Fruit fly (Drosophila melanogaster) whole organism, embryonic: Measurements from ENCODE around the gene CG15439.

Source experiments
- Adf1 ChIP-seq: fragments of 200-800 bp; sonication (Bioruptor generic); IDR thresholded peaks from 2 replicates; pipeline ENCODE4 v1.3.6; 2022; ENCODE audit warnings: missing biosample characterization, missing genetic modification characterization
- Asciz ChIP-seq: fragments of 200-800 bp; sonication (Bioruptor generic); optimal IDR thresholded peaks from 2 replicates; lab custom pipeline; 2017; ENCODE audit warnings: missing biosample characterization, mild to moderate bottlenecking, missing genetic modification characterization, missing genetic modification reagents
- Atf6 ChIP-seq: fragments of 200-800 bp; sonication (Bioruptor generic); IDR thresholded peaks from 2 replicates; pipeline ENCODE4 v1.3.6; 2022; ENCODE audit warnings: missing biosample characterization, missing genetic modification characterization
- BtbVII ChIP-seq: fragments of 200-800 bp; sonication (Bioruptor generic); optimal IDR thresholded peaks from 3 replicates; lab custom pipeline; 2017; ENCODE audit warnings: missing biosample characterization, mild to moderate bottlenecking, missing genetic modification characterization
- CG10979 ChIP-seq: fragments of 200-800 bp; sonication (Bioruptor generic); optimal IDR thresholded peaks from 2 replicates; lab custom pipeline; 2018; ENCODE audit warnings: missing biosample characterization, mild to moderate bottlenecking, missing genetic modification characterization, moderate library complexity
- CG11723 ChIP-seq: fragments of 200-800 bp; sonication (Bioruptor generic); optimal IDR thresholded peaks from 2 replicates; lab custom pipeline; 2017; ENCODE audit warnings: missing biosample characterization, mild to moderate bottlenecking, missing genetic modification characterization
- CG12236 ChIP-seq: fragments of 200-800 bp; sonication (Bioruptor generic); optimal IDR thresholded peaks from 2 replicates; lab custom pipeline; 2016; ENCODE audit warnings: missing biosample characterization, missing genetic modification characterization
- CG1233 ChIP-seq: fragments of 200-800 bp; sonication (Bioruptor generic); optimal IDR thresholded peaks from 4 replicates; lab custom pipeline; 2018; ENCODE audit warnings: missing biosample characterization, mild to moderate bottlenecking, missing genetic modification characterization
- CG12942 ChIP-seq: fragments of 200-800 bp; sonication (Bioruptor generic); optimal IDR thresholded peaks from 3 replicates; lab custom pipeline; 2016; ENCODE audit warnings: missing biosample characterization, missing genetic modification characterization
- CG13894 ChIP-seq: fragments of 200-800 bp; sonication (Bioruptor generic); optimal IDR thresholded peaks from 3 replicates; lab custom pipeline; 2018; ENCODE audit warnings: missing biosample characterization, mild to moderate bottlenecking, missing genetic modification characterization, moderate library complexity
- CG14014 ChIP-seq: fragments of 200-800 bp; sonication (Bioruptor generic); IDR thresholded peaks from 2 replicates; pipeline ENCODE4 v1.3.6; 2022; ENCODE audit warnings: missing biosample characterization, missing genetic modification characterization
- CG14667 ChIP-seq: fragments of 200-800 bp; sonication (Bioruptor generic); IDR thresholded peaks from 2 replicates; pipeline ENCODE4 v1.3.6; 2022; ENCODE audit warnings: missing biosample characterization, missing genetic modification characterization
- CG16779 ChIP-seq: fragments of 200-800 bp; sonication (Bioruptor generic); IDR thresholded peaks from 2 replicates; pipeline ENCODE4 v1.3.6; 2022; ENCODE audit warnings: missing biosample characterization, missing genetic modification characterization
- CG2875 ChIP-seq: fragments of 200-800 bp; sonication (Bioruptor generic); optimal IDR thresholded peaks from 2 replicates; lab custom pipeline; 2017; ENCODE audit warnings: missing biosample characterization, mild to moderate bottlenecking, missing genetic modification characterization, missing genetic modification reagents
- CG32532 ChIP-seq: fragments of 200-800 bp; sonication (Bioruptor generic); IDR thresholded peaks from 2 replicates; pipeline ENCODE4 v1.3.6; 2022; ENCODE audit warnings: missing biosample characterization, missing genetic modification characterization
- CG34422 ChIP-seq: fragments of 200-800 bp; sonication (Bioruptor generic); IDR thresholded peaks from 3 replicates; pipeline ENCODE4 v1.3.6; 2022; ENCODE audit warnings: missing biosample characterization, missing genetic modification characterization
- CG3838 ChIP-seq: fragments of 200-800 bp; sonication (Bioruptor generic); optimal IDR thresholded peaks from 3 replicates; lab custom pipeline; 2016; ENCODE audit warnings: missing biosample characterization, missing genetic modification characterization
- CG3847 ChIP-seq: fragments of 200-800 bp; sonication (Bioruptor generic); IDR thresholded peaks from 2 replicates; pipeline ENCODE4 v1.3.6; 2022; ENCODE audit warnings: missing biosample characterization, missing genetic modification characterization
- CG7271 ChIP-seq: fragments of 200-800 bp; sonication (Bioruptor generic); optimal IDR thresholded peaks from 2 replicates; lab custom pipeline; 2018; ENCODE audit warnings: missing biosample characterization, mild to moderate bottlenecking, missing genetic modification characterization, moderate library complexity
- CG7963 ChIP-seq: fragments of 200-800 bp; sonication (Bioruptor generic); IDR thresholded peaks from 3 replicates; pipeline ENCODE4 v1.3.6; 2022; ENCODE audit warnings: missing biosample characterization, missing genetic modification characterization; ENCODE audit not compliant: partially characterized antibody
- CG7987 ChIP-seq: fragments of 200-800 bp; sonication (Bioruptor generic); optimal IDR thresholded peaks from 2 replicates; lab custom pipeline; 2018; ENCODE audit warnings: missing biosample characterization, mild to moderate bottlenecking, missing genetic modification characterization, moderate library complexity
- CoRest ChIP-seq: fragments of 200-800 bp; sonication (Bioruptor generic); optimal IDR thresholded peaks from 3 replicates; lab custom pipeline; 2018; ENCODE audit warnings: missing biosample characterization, mild to moderate bottlenecking, missing genetic modification characterization, moderate library complexity
- CrebB ChIP-seq: fragments of 200-800 bp; sonication (Bioruptor generic); optimal IDR thresholded peaks from 3 replicates; lab custom pipeline; 2018; ENCODE audit warnings: missing biosample characterization, mild to moderate bottlenecking, missing genetic modification characterization
- D ChIP-seq, 2 experiments: fragments of 200-800 bp in 1 of 2; fragments of >200 bp in 1 of 2; sonication (Bioruptor generic) in 1 of 2; optimal IDR thresholded peaks; 2 replicates in 1 of 2; 3 replicates in 1 of 2; lab custom pipeline; 2017; ENCODE audit warnings: mild to moderate bottlenecking in 1 of 2, missing biosample characterization in 1 of 2, missing genetic modification characterization in 1 of 2, missing genetic modification reagents in 1 of 2
- Dref ChIP-seq: fragments of 200-800 bp; sonication (Bioruptor generic); IDR thresholded peaks from 2 replicates; pipeline ENCODE4 v1.3.6; 2022; ENCODE audit warnings: missing biosample characterization, missing genetic modification characterization
- GATAe ChIP-seq: fragments of 200-800 bp; sonication (Bioruptor generic); conservative IDR thresholded peaks from 2 replicates; pipeline ENCODE4 v1.3.6; 2022; ENCODE audit warnings: missing biosample characterization, missing genetic modification characterization
- Hmr ChIP-seq: fragments of 200-800 bp; sonication (Bioruptor generic); optimal IDR thresholded peaks from 3 replicates; lab custom pipeline; 2017; ENCODE audit warnings: mild to moderate bottlenecking, missing biosample characterization, missing genetic modification reagents, missing genetic modification characterization
- Lhr ChIP-seq: fragments of 200-800 bp; sonication (Bioruptor generic); optimal IDR thresholded peaks from 3 replicates; lab custom pipeline; 2017; ENCODE audit warnings: mild to moderate bottlenecking, missing biosample characterization, missing genetic modification reagents, missing genetic modification characterization
- Mad ChIP-seq: fragments of 200-800 bp; sonication (Bioruptor generic); optimal IDR thresholded peaks from 2 replicates; lab custom pipeline; 2016; ENCODE audit warnings: missing biosample characterization, missing genetic modification characterization
- Nf-YC ChIP-seq: fragments of 200-800 bp; optimal IDR thresholded peaks from 3 replicates; lab custom pipeline; 2019; ENCODE audit warnings: missing biosample characterization, mild to moderate bottlenecking, missing genetic modification characterization, moderate library complexity
- PHDP ChIP-seq: fragments of 200-800 bp; sonication (Bioruptor generic); optimal IDR thresholded peaks from 3 replicates; lab custom pipeline; 2018; ENCODE audit warnings: missing biosample characterization, mild to moderate bottlenecking, missing genetic modification characterization, moderate library complexity
- Rfx ChIP-seq: fragments of 200-800 bp; sonication (Bioruptor generic); IDR thresholded peaks from 2 replicates; pipeline ENCODE4 v1.3.6; 2022; ENCODE audit warnings: missing biosample characterization, missing genetic modification characterization
- br ChIP-seq: fragments of >200 bp; optimal IDR thresholded peaks from 2 replicates; lab custom pipeline; 2017
- chinmo ChIP-seq: fragments of 200-800 bp; sonication (Bioruptor generic); IDR thresholded peaks from 4 replicates; pipeline ENCODE4 v1.3.6; 2022; ENCODE audit warnings: missing biosample characterization, missing genetic modification characterization; ENCODE audit not compliant: partially characterized antibody
- chm ChIP-seq: fragments of 200-800 bp; sonication (Bioruptor generic); IDR thresholded peaks from 2 replicates; pipeline ENCODE4 v1.3.6; 2022; ENCODE audit warnings: missing biosample characterization, missing genetic modification characterization
- fd102C ChIP-seq: fragments of 200-800 bp; sonication (Bioruptor generic); optimal IDR thresholded peaks from 2 replicates; lab custom pipeline; 2018; ENCODE audit warnings: missing biosample characterization, mild to moderate bottlenecking, missing genetic modification characterization, moderate library complexity
- ftz-f1 ChIP-seq: fragments of 200-800 bp; sonication (Bioruptor generic); optimal IDR thresholded peaks from 2 replicates; lab custom pipeline; 2016; ENCODE audit warnings: missing biosample characterization, missing genetic modification characterization
- fu2 ChIP-seq: fragments of 200-800 bp; sonication (Bioruptor generic); optimal IDR thresholded peaks from 2 replicates; lab custom pipeline; 2016; ENCODE audit warnings: missing biosample characterization, missing genetic modification characterization
- ham ChIP-seq: fragments of 200-800 bp; sonication (Bioruptor generic); IDR thresholded peaks from 2 replicates; pipeline ENCODE4 v1.3.6; 2022; ENCODE audit warnings: missing biosample characterization, missing genetic modification characterization
- lola ChIP-seq, 3 experiments: fragments of >200 bp in 2 of 3; fragments of 200-800 bp in 1 of 3; sonication (Bioruptor generic) in 1 of 3; optimal IDR thresholded peaks; 2 replicates each; lab custom pipeline; 2017 to 2019; ENCODE audit warnings: missing biosample characterization in 3 of 3, missing genetic modification characterization in 3 of 3, mild to moderate bottlenecking in 1 of 3, moderate library complexity in 1 of 3
- mirr ChIP-seq: fragments of 200-800 bp; sonication (Bioruptor generic); optimal IDR thresholded peaks from 3 replicates; lab custom pipeline; 2018; ENCODE audit warnings: missing biosample characterization, mild to moderate bottlenecking, missing genetic modification characterization
- oc ChIP-seq: fragments of 200-800 bp; sonication (Bioruptor generic); optimal IDR thresholded peaks from 2 replicates; lab custom pipeline; 2018; ENCODE audit warnings: missing biosample characterization, mild to moderate bottlenecking, missing genetic modification characterization, moderate library complexity
- rib ChIP-seq: fragments of 200-800 bp; sonication (Bioruptor generic); IDR thresholded peaks from 2 replicates; pipeline ENCODE4 v1.3.6; 2022; ENCODE audit warnings: missing biosample characterization, missing genetic modification characterization
- row ChIP-seq: fragments of 200-800 bp; sonication (Bioruptor generic); IDR thresholded peaks from 3 replicates; pipeline ENCODE4 v1.3.6; 2022; ENCODE audit warnings: missing biosample characterization, missing genetic modification characterization
- scrt ChIP-seq: fragments of 200-800 bp; sonication (Bioruptor generic); optimal IDR thresholded peaks from 2 replicates; lab custom pipeline; 2018; ENCODE audit warnings: missing biosample characterization, mild to moderate bottlenecking, missing genetic modification characterization, moderate library complexity
- shn ChIP-seq: fragments of 200-800 bp; sonication (Bioruptor generic); optimal IDR thresholded peaks from 3 replicates; lab custom pipeline; 2016; ENCODE audit warnings: missing biosample characterization, missing genetic modification characterization
- slp2 ChIP-seq: fragments of 200-800 bp; sonication (Bioruptor generic); optimal IDR thresholded peaks from 2 replicates; lab custom pipeline; 2016; ENCODE audit warnings: missing biosample characterization, missing genetic modification characterization
- stc ChIP-seq: fragments of 200-800 bp; sonication (Bioruptor generic); IDR thresholded peaks from 2 replicates; pipeline ENCODE4 v1.3.6; 2022; ENCODE audit warnings: missing biosample characterization, missing genetic modification characterization
- zf30C ChIP-seq: fragments of 200-800 bp; sonication (Bioruptor generic); optimal IDR thresholded peaks from 3 replicates; lab custom pipeline; 2018; ENCODE audit warnings: missing biosample characterization, mild to moderate bottlenecking, missing genetic modification characterization

Gene CG15439

DNA sequence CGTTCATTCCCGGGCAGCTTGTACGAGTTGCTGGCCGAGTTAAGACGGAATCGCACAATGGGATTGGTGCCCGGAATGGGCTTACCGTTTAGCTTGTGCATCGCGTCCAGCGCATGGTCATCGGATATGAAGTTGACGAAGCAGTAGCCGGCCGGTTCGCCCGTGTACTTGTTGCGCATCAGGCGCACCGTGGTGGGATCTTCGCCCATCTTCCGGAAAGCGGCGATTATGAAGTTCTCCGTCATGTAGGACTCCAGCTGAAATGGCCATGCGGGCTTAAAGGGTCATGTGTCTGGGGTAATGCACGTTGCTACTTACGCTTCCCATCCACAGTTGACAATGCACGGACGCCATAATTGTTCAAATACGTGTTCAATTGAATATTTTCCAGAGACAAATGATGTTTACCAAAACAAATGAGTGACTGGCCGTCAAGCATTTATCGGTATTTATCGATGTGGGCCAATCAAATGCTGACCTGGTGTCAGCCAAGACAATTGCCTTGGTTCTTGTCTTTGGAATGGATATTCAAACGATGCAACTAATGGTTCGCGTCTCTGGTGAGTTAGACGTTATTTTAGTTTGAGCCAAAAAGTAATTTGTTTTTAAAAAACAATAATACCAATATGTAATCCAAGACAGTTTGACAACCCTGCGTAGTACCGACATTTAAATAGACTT is 1.3 kb upstream of the CG15439 start, which contains the start of the genes Secp43 and ND-B8 (continued):
- no peak for TF ChIP-seq CG12236 (GFP tag; lab: Kevin White, UChicago)
- TF ChIP-seq slp2 (GFP tag; lab: Kevin White, UChicago) = no peak
- TF ChIP-seq Asciz (GFP tag; lab: Kevin White, UChicago) = no peak
- no peak for TF ChIP-seq CG11723
- TF ChIP-seq CG13894 = peak; percentile 65
- peak; percentile 36 for TF ChIP-seq CoRest
- TF ChIP-seq CG14667 (GFP tag; lab: Robert Waterston, UW) = no peak
- TF ChIP-seq CrebB (tag; lab: Kevin White, UChicago) = no peak
- no peak for TF ChIP-seq lola (GFP tag; optimal IDR thresholded peaks at IDR 0.05; lab: Kevin White, UChicago)
- TF ChIP-seq CG32532 = no peak
- TF ChIP-seq Atf6 (GFP tag; lab: Robert Waterston, UW) = 0 out of 2 replicates have a peak, but pooled peaks have one; percentile 13
- TF ChIP-seq CG34422 (GFP tag; lab: Robert Waterston, UW) = no peak; the same call in 2 of the 3 replicates
- TF ChIP-seq br (lab: Kevin White, UChicago) = no peak
- peak; percentile 17 for TF ChIP-seq mirr (GFP tag; lab: Kevin White, UChicago)
- no peak for TF ChIP-seq rib (GFP tag; lab: Robert Waterston, UW)
- no peak for TF ChIP-seq fu2 (GFP tag; lab: Kevin White, UChicago)
- peak; percentile 96 for TF ChIP-seq Dref (GFP tag; lab: Robert Waterston, UW)
- TF ChIP-seq ham (GFP tag; lab: Robert Waterston, UW) = no peak
- no peak for TF ChIP-seq Mad (GFP tag; lab: Kevin White, UChicago)
- TF ChIP-seq Nf-YC (tag; lab: Kevin White, UChicago) = no peak
- peak; percentile 75 for TF ChIP-seq Hmr (GFP tag; lab: Kevin White, UChicago)
- no peak for TF ChIP-seq CG14014 (GFP tag; lab: Robert Waterston, UW)
- TF ChIP-seq oc = no peak
- no peak for TF ChIP-seq zf30C
- peak; percentile 42; the same call in 1 of the 2 replicates for TF ChIP-seq Rfx
- peak; percentile 33; the same call in 1 of the 2 replicates for TF ChIP-seq CG3847 (GFP tag; lab: Robert Waterston, UW)
- TF ChIP-seq chinmo (GFP tag; lab: Robert Waterston, UW) = peak; percentile 88; the same call in 2 of the 4 replicates
- TF ChIP-seq CG7987 (GFP tag; lab: Kevin White, UChicago) = no peak
- peak; percentile 26 for TF ChIP-seq ftz-f1 (GFP tag; lab: Kevin White, UChicago)
- TF ChIP-seq CG2875 (GFP tag; lab: Kevin White, UChicago) = no peak
- TF ChIP-seq shn (GFP tag; lab: Kevin White, UChicago) = no peak
- TF ChIP-seq chm = 0 out of 2 replicates have a peak, but pooled peaks have one; percentile 45
- no peak for TF ChIP-seq PHDP (tag; lab: Kevin White, UChicago)
- TF ChIP-seq CG16779 = no peak
- TF ChIP-seq CG10979 = no peak
- no peak for TF ChIP-seq CG12942 (GFP tag; lab: Kevin White, UChicago)
- TF ChIP-seq GATAe = no peak
- no peak for TF ChIP-seq CG7271 (tag; lab: Kevin White, UChicago)
- no peak for TF ChIP-seq fd102C (GFP tag; lab: Kevin White, UChicago)
- TF ChIP-seq BtbVII (GFP tag; lab: Kevin White, UChicago) = no peak
- peak; percentile 91 for TF ChIP-seq scrt (GFP tag; lab: Kevin White, UChicago)
- no peak for TF ChIP-seq Adf1
- TF ChIP-seq row (GFP tag; lab: Robert Waterston, UW) = 0 out of 3 replicates have a peak, but pooled peaks have one; percentile 8
- no peak for TF ChIP-seq stc (GFP tag; lab: Robert Waterston, UW)
- peak; percentile 83 for TF ChIP-seq CG7963 (GFP tag; lab: Robert Waterston, UW)
- peak; percentile 70 for TF ChIP-seq Lhr (GFP tag; lab: Kevin White, UChicago)
- TF ChIP-seq CG1233 (GFP tag; lab: Kevin White, UChicago) = no peak
- no peak for TF ChIP-seq D (optimal IDR thresholded peaks at IDR 0.05; lab: Kevin White, UChicago)
- TF ChIP-seq D (GFP tag; optimal IDR thresholded peaks at IDR 0.05; lab: Kevin White, UChicago) = no peak
- TF ChIP-seq CG3838 = no peak
